Fruit fly (Drosophila melanogaster): ENCODE results near the gene fig.
A peak's percentile ranks its signal among the peaks of the same experiment; 100 is the strongest.

The fig gene

dm6 chr3R:29745056-29745455 lies 35.2 kb downstream of the fig start, which contains the start of the genes Wdr24 and IntS11 (continued):
- peak; percentile 82 to 94 for TF ChIP-seq salr (GFP tag; optimal IDR thresholded peaks at IDR 0.05)
- peak; percentile 89 for TF ChIP-seq achi (GFP tag; optimal IDR thresholded peaks at IDR 0.05)
- TF ChIP-seq CG6163 (GFP tag; IDR thresholded peaks at IDR 0.05), result peak; percentile 98
- TF ChIP-seq CG6808 (GFP tag; optimal IDR thresholded peaks at IDR 0.05), result no peak
- TF ChIP-seq CG3032 (tag; optimal IDR thresholded peaks at IDR 0.05), result peak; percentile 98
- TF ChIP-seq Lpt (GFP tag; optimal IDR thresholded peaks at IDR 0.05), result peak; percentile 90
- no peak for TF ChIP-seq CG4318 (GFP tag; optimal IDR thresholded peaks at IDR 0.05)
- peak; percentile 29 for TF ChIP-seq CG6854 (GFP tag; optimal IDR thresholded peaks at IDR 0.05)
- no peak for TF ChIP-seq CG7368 (GFP tag; optimal IDR thresholded peaks at IDR 0.05)
- no peak for TF ChIP-seq dac (GFP tag; optimal IDR thresholded peaks at IDR 0.05)
- peak; percentile 93 for TF ChIP-seq CG6792 (GFP tag; optimal IDR thresholded peaks at IDR 0.05)
- TF ChIP-seq CG32006 (GFP tag; optimal IDR thresholded peaks at IDR 0.05), result peak; percentile 97
- TF ChIP-seq CG8319 (GFP tag; optimal IDR thresholded peaks at IDR 0.05), result peak; percentile 84
- no peak for TF ChIP-seq Smox (GFP tag; optimal IDR thresholded peaks at IDR 0.05)
- TF ChIP-seq lz (GFP tag; optimal IDR thresholded peaks at IDR 0.05), result peak; percentile 98
- no peak for TF ChIP-seq spab (GFP tag; optimal IDR thresholded peaks at IDR 0.05)
- peak; percentile 84 for TF ChIP-seq CG16779 (tag; optimal IDR thresholded peaks at IDR 0.05)
- TF ChIP-seq CG6276 (GFP tag; optimal IDR thresholded peaks at IDR 0.05), result no peak

dm6 chr3R:29740078-29740477 lies 40.2 kb downstream of the fig start:
- TF ChIP-seq cyc (GFP tag; optimal IDR thresholded peaks at IDR 0.05), result no peak
- peak; percentile 76 for TF ChIP-seq Blimp-1 (GFP tag; optimal IDR thresholded peaks at IDR 0.05)
- peak; percentile 49 for TF ChIP-seq dsx (GFP tag; optimal IDR thresholded peaks at IDR 0.05; ENCODE audit: poor library complexity, severe bottlenecking)
- TF ChIP-seq Eip78C (GFP tag), result peak; percentile 14

- peak; percentile 47 for TF ChIP-seq Met (GFP tag; optimal IDR thresholded peaks at IDR 0.05)
- TF ChIP-seq Gug (GFP tag; IDR thresholded peaks at IDR 0.05), result no peak
- TF ChIP-seq CG32006 (GFP tag; optimal IDR thresholded peaks at IDR 0.05), result peak; percentile 75
- TF ChIP-seq CG8319 (GFP tag; optimal IDR thresholded peaks at IDR 0.05), result no peak
- TF ChIP-seq OdsH (GFP tag; optimal IDR thresholded peaks at IDR 0.05), result peak; percentile 71
- TF ChIP-seq Sox14 (GFP tag; optimal IDR thresholded peaks at IDR 0.05), result peak; percentile 38
- no peak for TF ChIP-seq eg (GFP tag; IDR thresholded peaks at IDR 0.05)
- TF ChIP-seq salr (GFP tag; optimal IDR thresholded peaks at IDR 0.05), result no peak
- no peak for TF ChIP-seq CG9139 (GFP tag; optimal IDR thresholded peaks at IDR 0.05)
- TF ChIP-seq svp (GFP tag), result peak; percentile 51
- peak; percentile 12 for TF ChIP-seq CG4318 (GFP tag; optimal IDR thresholded peaks at IDR 0.05)
- peak; percentile 15 for TF ChIP-seq pdm3 (GFP tag; optimal IDR thresholded peaks at IDR 0.05)
- peak; percentile 13 for TF ChIP-seq CG3032 (tag; optimal IDR thresholded peaks at IDR 0.05)
- peak; percentile 44 for TF ChIP-seq Smox (GFP tag; optimal IDR thresholded peaks at IDR 0.05)
- no peak for TF ChIP-seq CG7368 (GFP tag; optimal IDR thresholded peaks at IDR 0.05)
- TF ChIP-seq CG3919 (GFP tag; optimal IDR thresholded peaks at IDR 0.05), result peak; percentile 62
- TF ChIP-seq CG6792 (GFP tag; optimal IDR thresholded peaks at IDR 0.05), result peak; percentile 32
- peak; percentile 54 for TF ChIP-seq lz (GFP tag; optimal IDR thresholded peaks at IDR 0.05)
- TF ChIP-seq CG1621 (tag; optimal IDR thresholded peaks at IDR 0.05), result peak; percentile 17
- TF ChIP-seq CG6808 (GFP tag; optimal IDR thresholded peaks at IDR 0.05), result no peak
- peak; percentile 38 for TF ChIP-seq dac (GFP tag; optimal IDR thresholded peaks at IDR 0.05)
- no peak for TF ChIP-seq CG8119 (GFP tag; IDR thresholded peaks at IDR 0.05)
- peak; percentile 6 for TF ChIP-seq spab (GFP tag; optimal IDR thresholded peaks at IDR 0.05)
- no peak for TF ChIP-seq Blimp-1 (GFP tag; optimal IDR thresholded peaks at IDR 0.05)
- TF ChIP-seq Hr39 (GFP tag; optimal IDR thresholded peaks at IDR 0.05), result peak; percentile 3
- no peak for TF ChIP-seq CG6163 (GFP tag; IDR thresholded peaks at IDR 0.05)
- TF ChIP-seq Lpt (GFP tag; optimal IDR thresholded peaks at IDR 0.05), result peak; percentile 25
- no peak for TF ChIP-seq CG15336 (GFP tag; IDR thresholded peaks at IDR 0.05)
- peak; percentile 55 for TF ChIP-seq vri (GFP tag; optimal IDR thresholded peaks at IDR 0.05)
- TF ChIP-seq CG11762 (GFP tag; optimal IDR thresholded peaks at IDR 0.05; ENCODE audit: insufficient read depth), result peak; percentile 10
- TF ChIP-seq Ets21C (GFP tag; optimal IDR thresholded peaks at IDR 0.05), result no peak
- peak; percentile 63 for TF ChIP-seq Eip75B (GFP tag; optimal IDR thresholded peaks at IDR 0.05)
- TF ChIP-seq fd59A (GFP tag; optimal IDR thresholded peaks at IDR 0.05), result no peak
- TF ChIP-seq fd85E (GFP tag; optimal IDR thresholded peaks at IDR 0.05), result no peak
- TF ChIP-seq dsx (GFP tag; optimal IDR thresholded peaks at IDR 0.05; ENCODE audit: poor library complexity, severe bottlenecking), result peak; percentile 43
- TF ChIP-seq net (GFP tag; optimal IDR thresholded peaks at IDR 0.05), result peak; percentile 54
- TF ChIP-seq ss (GFP tag; optimal IDR thresholded peaks at IDR 0.05), result peak in 1 of 2 experiments; percentile 52
- TF ChIP-seq Hr4 (GFP tag; optimal IDR thresholded peaks at IDR 0.05), result peak; percentile 62
- no peak for TF ChIP-seq CG6854 (GFP tag; optimal IDR thresholded peaks at IDR 0.05)
- peak; percentile 50 for TF ChIP-seq CG10669 (GFP tag; optimal IDR thresholded peaks at IDR 0.05)
Measured at dm6 chr3R:29737891-29738290, 42.4 kb downstream of the fig start, which contains the start of gene Gnpnat. TSS of gene Gnpnat (plus strand) at chr3R:29738275.

All from whole organism, prepupa.